Fruit fly (Drosophila melanogaster): ENCODE measurements around the gene Mur18B.

DNA sequence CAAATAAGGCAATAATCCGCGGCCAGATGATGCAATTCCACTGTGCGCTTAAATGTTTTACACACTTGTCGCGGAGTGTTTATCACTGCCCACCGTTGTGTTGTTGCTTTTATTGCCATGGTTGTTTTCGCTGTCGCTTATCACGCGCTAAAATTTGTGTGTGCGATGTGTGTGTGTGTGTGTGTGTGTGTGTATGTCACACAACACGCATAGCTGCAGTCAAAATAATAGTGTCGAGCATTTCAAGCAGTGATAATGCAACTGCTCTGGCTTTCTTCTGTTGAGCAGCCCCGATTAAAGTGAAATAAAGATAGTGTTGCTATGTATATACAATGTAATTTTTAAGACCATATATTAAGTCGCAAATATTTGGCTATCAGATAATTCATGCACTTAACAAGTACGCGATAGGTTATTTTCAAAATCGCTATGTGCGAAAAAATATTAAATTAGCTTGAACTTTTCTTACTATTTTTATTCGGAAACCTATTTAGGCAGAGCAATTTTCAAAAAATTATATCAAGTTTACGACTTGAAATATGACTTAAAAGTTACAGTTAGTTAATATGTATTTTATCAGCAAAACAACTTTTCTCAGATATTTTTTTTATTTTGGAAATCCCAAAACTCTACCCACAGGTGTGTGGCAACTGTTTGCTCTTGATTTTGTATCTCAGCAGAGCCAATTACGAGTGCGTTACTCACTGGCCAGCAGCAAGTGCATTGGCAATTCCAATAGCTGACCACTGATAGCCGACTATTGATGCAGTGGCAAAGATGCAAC lies 46.7 kb upstream of the Mur18B start:
- peak; percentile 50 for TF ChIP-seq CG5204 (GFP tag; optimal IDR thresholded peaks at IDR 0.05)
- peak; percentile 41 for TF ChIP-seq CG7101 (tag; optimal IDR thresholded peaks at IDR 0.05)
- TF ChIP-seq CG14711 (tag; optimal IDR thresholded peaks at IDR 0.05), result peak; percentile 18
- no peak for TF ChIP-seq toe (GFP tag; optimal IDR thresholded peaks at IDR 0.05)
- TF ChIP-seq kay (GFP tag; ENCODE audit: borderline replicate concordance), result peak; percentile 85
- peak; percentile 25 for TF ChIP-seq Hr96 (GFP tag; optimal IDR thresholded peaks at IDR 0.05)
- TF ChIP-seq Mnt (GFP tag; optimal IDR thresholded peaks at IDR 0.05), result no peak
- TF ChIP-seq pad (GFP tag; optimal IDR thresholded peaks at IDR 0.05), result peak; percentile 20
- no peak for TF ChIP-seq cic (GFP tag; optimal IDR thresholded peaks at IDR 0.05)
- no peak for TF ChIP-seq CG12768 (GFP tag; optimal IDR thresholded peaks at IDR 0.05)
- TF ChIP-seq CG7045 (GFP tag; optimal IDR thresholded peaks at IDR 0.05), result peak; percentile 11
- TF ChIP-seq CG1620 (GFP tag; optimal IDR thresholded peaks at IDR 0.05), result no peak
- TF ChIP-seq CG33017 (tag; optimal IDR thresholded peaks at IDR 0.05), result no peak

Data from whole organism, adult.